Fruit fly (Drosophila melanogaster): ENCODE results near the gene CalpC.

Gene CalpC

dm6 chrX:16288999-16289398 lies 36.6 kb upstream of the CalpC start (continued):
- peak; percentile 57 for TF ChIP-seq MESR4 (GFP tag; optimal IDR thresholded peaks at IDR 0.05)
- no peak for TF ChIP-seq h (optimal IDR thresholded peaks at IDR 0.05)
- TF ChIP-seq CG30431 (GFP tag; optimal IDR thresholded peaks at IDR 0.05), result no peak
- TF ChIP-seq YL-1 (GFP tag; optimal IDR thresholded peaks at IDR 0.05), result peak; percentile 48
- TF ChIP-seq pho (GFP tag; optimal IDR thresholded peaks at IDR 0.05), result no peak
- TF ChIP-seq bigmax (GFP tag; optimal IDR thresholded peaks at IDR 0.05), result peak; percentile 92
- TF ChIP-seq Ada2b (GFP tag; IDR thresholded peaks at IDR 0.05), result no peak
- no peak for TF ChIP-seq CG9797 (GFP tag; optimal IDR thresholded peaks at IDR 0.05)
- TF ChIP-seq Ets65A (GFP tag), result peak; percentile 17
- no peak for TF ChIP-seq CG16779 (GFP tag; IDR thresholded peaks at IDR 0.05)
- TF ChIP-seq sens-2 (GFP tag; IDR thresholded peaks at IDR 0.05), result no peak
- TF ChIP-seq Fer1 (GFP tag; optimal IDR thresholded peaks at IDR 0.05), result no peak
- TF ChIP-seq CG2129 (GFP tag; IDR thresholded peaks at IDR 0.05; ENCODE audit: partially characterized antibody), result no peak
- TF ChIP-seq CG9215 (GFP tag; IDR thresholded peaks at IDR 0.05), result no peak
- no peak for TF ChIP-seq Hsf (GFP tag; optimal IDR thresholded peaks at IDR 0.05)
- TF ChIP-seq ems (GFP tag; optimal IDR thresholded peaks at IDR 0.05), result no peak
- no peak for TF ChIP-seq Gsc (GFP tag; IDR thresholded peaks at IDR 0.05)

dm6 chrX:16292646-16293045 lies 32.9 kb upstream of the CalpC start:
- TF ChIP-seq Med (GFP tag) (peak; percentile 48), sug (tag; optimal IDR thresholded peaks at IDR 0.05) (peak; percentile 25), CG2202 (tag; optimal IDR thresholded peaks at IDR 0.05) (no peak), CG17361 (GFP tag; IDR thresholded peaks at IDR 0.05) (no peak), exex (tag; optimal IDR thresholded peaks at IDR 0.05) (peak; percentile 69), crol (GFP tag; IDR thresholded peaks at IDR 0.05) (peak; percentile 20; the same call in 1 of the 2 replicates), CG18764 (GFP tag; optimal IDR thresholded peaks at IDR 0.05) (no peak), CG4820 (GFP tag; optimal IDR thresholded peaks at IDR 0.05) (no peak), CG3163 (GFP tag; optimal IDR thresholded peaks at IDR 0.05) (no peak)

- TF ChIP-seq grn (GFP tag; optimal IDR thresholded peaks at IDR 0.05), result peak; percentile 88
- TF ChIP-seq CG13624 (GFP tag; optimal IDR thresholded peaks at IDR 0.05), result peak; percentile 56
- TF ChIP-seq CG7745 (tag; optimal IDR thresholded peaks at IDR 0.05), result no peak
- no peak for TF ChIP-seq ttk (GFP tag; IDR thresholded peaks at IDR 0.05)
- TF ChIP-seq CG10366 (GFP tag; IDR thresholded peaks at IDR 0.05), result 0 out of 2 replicates have a peak, but pooled peaks have one; percentile 20
- no peak for TF ChIP-seq Chrac-16 (GFP tag; optimal IDR thresholded peaks at IDR 0.05)
- TF ChIP-seq CG1602 (GFP tag; optimal IDR thresholded peaks at IDR 0.05), result no peak
- no peak for TF ChIP-seq cad (GFP tag; optimal IDR thresholded peaks at IDR 0.05)
- no peak for TF ChIP-seq scrt (GFP tag; optimal IDR thresholded peaks at IDR 0.05)
- TF ChIP-seq sens (GFP tag), result peak; percentile 90
- TF ChIP-seq sima (GFP tag; optimal IDR thresholded peaks at IDR 0.05), result no peak
- no peak for TF ChIP-seq eyg (GFP tag; optimal IDR thresholded peaks at IDR 0.05)
- TF ChIP-seq Dp (GFP tag; optimal IDR thresholded peaks at IDR 0.05), result peak; percentile 32
- no peak for TF ChIP-seq h (optimal IDR thresholded peaks at IDR 0.05)
- TF ChIP-seq CG13775 (GFP tag; optimal IDR thresholded peaks at IDR 0.05), result peak; percentile 2
- no peak for TF ChIP-seq CG11723 (GFP tag; optimal IDR thresholded peaks at IDR 0.05)
- TF ChIP-seq CG4424 (GFP tag; optimal IDR thresholded peaks at IDR 0.05), result no peak
- TF ChIP-seq Sry-δ (GFP tag; optimal IDR thresholded peaks at IDR 0.05), result peak; percentile 94
- peak; percentile 50 for TF ChIP-seq CG6272 (GFP tag; IDR thresholded peaks at IDR 0.05)
- no peak for TF ChIP-seq CG1529 (GFP tag; optimal IDR thresholded peaks at IDR 0.05)
- peak; percentile 10 for TF ChIP-seq Side (GFP tag; optimal IDR thresholded peaks at IDR 0.05)
- peak; percentile 18 for TF ChIP-seq CG8388 (GFP tag; optimal IDR thresholded peaks at IDR 0.05)
- peak; percentile 87 for TF ChIP-seq ato (GFP tag; IDR thresholded peaks at IDR 0.05; ENCODE audit: partially characterized antibody)
- no peak for TF ChIP-seq insv (GFP tag; optimal IDR thresholded peaks at IDR 0.05)
- TF ChIP-seq CG10431 (GFP tag; optimal IDR thresholded peaks at IDR 0.05), result no peak
These were observed 28.9 kb upstream of the CalpC start, which contains the start of gene CG3632 for dm6 chrX:16296423-16297292. CG3632 (plus strand) TSS chrX:16296671.
